Worm (Caenorhabditis elegans): ENCODE results near the gene gyg-2.

- TF ChIP-seq ces-1 (GFP tag; optimal IDR thresholded peaks at IDR 0.05) (no peak), zag-1 (tag; optimal IDR thresholded peaks at IDR 0.05) (no peak), irx-1 (tag; optimal IDR thresholded peaks at IDR 0.05) (no peak), ceh-90 (tag; optimal IDR thresholded peaks at IDR 0.05) (no peak), nhr-28 (tag; optimal IDR thresholded peaks at IDR 0.05) (no peak), lin-13 (GFP tag; optimal IDR thresholded peaks at IDR 0.05) (no peak), ama-1 (optimal IDR thresholded peaks at IDR 0.05) (no peak), elt-3 (tag; optimal IDR thresholded peaks at IDR 0.05) (no peak), egl-27 (tag; optimal IDR thresholded peaks at IDR 0.05) (no peak), nhr-76 (tag; optimal IDR thresholded peaks at IDR 0.05) (no peak), ztf-11 (tag; optimal IDR thresholded peaks at IDR 0.05) (no peak), elt-2 (tag; optimal IDR thresholded peaks at IDR 0.05) (no peak), blmp-1 (tag; optimal IDR thresholded peaks at IDR 0.05) (no peak), mep-1 (tag; optimal IDR thresholded peaks at IDR 0.05) (no peak)
These were observed 39.5 kb downstream of the gyg-2 start, which contains the start of gene clec-9 for ce11 chrV:16706549-16706948.

Data from whole organism, L1 larva.